Worm (Caenorhabditis elegans) whole organism, early embryonic: ENCODE results near the gene rbbp-5.

Source experiments
- ets-7 ChIP-seq: sonication (generic microtip); optimal IDR thresholded peaks from 2 replicates; lab custom pipeline; 2016; ENCODE audit warnings: missing genotype, missing genetic modification characterization, missing compliant biosample characterization
- tra-4 ChIP-seq: sonication (generic microtip); optimal IDR thresholded peaks from 2 replicates; lab custom pipeline; 2017; ENCODE audit warnings: missing genetic modification characterization, missing compliant biosample characterization

DNA sequence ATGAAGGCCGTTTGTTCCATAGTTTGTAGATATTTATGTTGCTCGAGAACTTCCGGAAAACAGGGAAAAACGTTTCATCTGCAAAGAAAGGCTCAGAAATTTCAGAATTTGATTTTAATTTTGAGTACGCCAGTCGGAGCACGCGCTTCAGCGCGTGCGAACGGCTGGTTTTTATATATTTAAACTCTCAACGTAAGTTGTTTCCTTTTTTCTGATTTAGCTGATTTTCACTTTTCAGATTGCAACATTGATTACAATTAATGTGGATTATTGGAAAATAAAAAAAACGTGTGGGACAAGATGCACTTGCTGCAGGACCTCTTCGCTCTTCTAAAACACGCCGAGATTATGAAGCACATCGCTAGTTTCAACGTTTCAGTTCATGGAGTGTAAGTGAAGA lies 15.0 kb upstream of the rbbp-5 start, which contains the start of gene F21H12.3:
- TF ChIP-seq tra-4 (tag; lab: Kevin White, UChicago), result no peak
- no peak for TF ChIP-seq ets-7 (tag; lab: Kevin White, UChicago)
